In the genomic region with DNA sequence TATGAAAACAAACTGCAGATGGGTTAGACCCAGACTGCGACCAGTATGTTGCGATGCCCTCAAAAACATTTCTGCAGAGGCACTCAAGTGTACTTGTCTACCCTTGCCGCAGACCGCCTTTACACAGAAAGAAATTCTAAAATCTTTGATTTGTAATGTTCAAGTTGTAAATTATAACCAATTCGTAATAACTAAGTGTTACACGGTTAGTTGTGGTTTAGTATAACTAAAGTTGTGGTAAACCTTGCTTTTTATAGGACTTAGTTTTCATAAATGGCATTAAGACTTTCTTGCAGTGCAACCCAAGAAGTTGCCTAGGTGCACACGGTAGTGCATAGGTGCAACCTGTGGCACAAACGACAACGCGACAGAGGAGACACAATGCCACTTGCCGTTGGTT, we compare ENCODE assay signal across 1 fruit fly cellular context.
TF ChIP-seq lines count a peak whose summit lies in the region.

No protein-coding gene starts in this region.

TF ChIP-seq in whole organism, prepupa, 60 proteins besides CTCF, POLR2A, EP300 and RAD21 (continued from another document):
- TF ChIP-seq CG6854 (GFP tag; optimal IDR thresholded peaks at IDR 0.05; lab: Kevin White, UChicago) (no peak), CG15336 (GFP tag; IDR thresholded peaks at IDR 0.05; lab: Robert Waterston, UW) (peak; percentile 77), Ets96B (tag; optimal IDR thresholded peaks at IDR 0.05; lab: Kevin White, UChicago) (peak; percentile 84), dac (GFP tag; optimal IDR thresholded peaks at IDR 0.05; lab: Kevin White, UChicago) (no peak), CG8632 (GFP tag; optimal IDR thresholded peaks at IDR 0.05; lab: Kevin White, UChicago) (peak; percentile 27), lz (GFP tag; optimal IDR thresholded peaks at IDR 0.05; lab: Kevin White, UChicago) (no peak), vri (GFP tag; optimal IDR thresholded peaks at IDR 0.05; lab: Kevin White, UChicago) (no peak), Hr38 (GFP tag; optimal IDR thresholded peaks at IDR 0.05; lab: Kevin White, UChicago) (no peak), CG7368 (GFP tag; optimal IDR thresholded peaks at IDR 0.05; lab: Kevin White, UChicago) (peak; percentile 33), CG6276 (GFP tag; optimal IDR thresholded peaks at IDR 0.05; lab: Kevin White, UChicago) (peak; percentile 61), Eip75B (GFP tag; optimal IDR thresholded peaks at IDR 0.05; lab: Kevin White, UChicago) (peak; percentile 71), Smox (GFP tag; optimal IDR thresholded peaks at IDR 0.05; lab: Kevin White, UChicago) (no peak), CG11762 (GFP tag; optimal IDR thresholded peaks at IDR 0.05; lab: Kevin White, UChicago; ENCODE audit: insufficient read depth) (peak; percentile 49), CG3032 (tag; optimal IDR thresholded peaks at IDR 0.05; lab: Kevin White, UChicago) (peak; percentile 80), CG10631 (GFP tag; optimal IDR thresholded peaks at IDR 0.05; lab: Kevin White, UChicago) (peak; percentile 73), CG6808 (GFP tag; optimal IDR thresholded peaks at IDR 0.05; lab: Kevin White, UChicago) (peak; percentile 77), CG3919 (GFP tag; optimal IDR thresholded peaks at IDR 0.05; lab: Kevin White, UChicago) (peak; percentile 81), salr (GFP tag; optimal IDR thresholded peaks at IDR 0.05; lab: Kevin White, UChicago) (peak; percentile 65 to 71), spab (GFP tag; optimal IDR thresholded peaks at IDR 0.05; lab: Kevin White, UChicago) (peak; percentile 76), fd59A (GFP tag; optimal IDR thresholded peaks at IDR 0.05; lab: Kevin White, UChicago) (peak; percentile 64), Blimp-1 (GFP tag; optimal IDR thresholded peaks at IDR 0.05; lab: Kevin White, UChicago) (no peak), CG11902 (GFP tag; optimal IDR thresholded peaks at IDR 0.05; lab: Kevin White, UChicago) (no peak), Eip93F (GFP tag; optimal IDR thresholded peaks at IDR 0.05; lab: Kevin White, UChicago) (no peak), achi (GFP tag; optimal IDR thresholded peaks at IDR 0.05; lab: Kevin White, UChicago) (peak; percentile 70), CG6792 (GFP tag; optimal IDR thresholded peaks at IDR 0.05; lab: Kevin White, UChicago) (peak; percentile 27), cyc (GFP tag; optimal IDR thresholded peaks at IDR 0.05; lab: Kevin White, UChicago) (peak; percentile 2)
